Worm (Caenorhabditis elegans) whole organism, early embryonic: ENCODE data around the gene sas-7.

ENCODE experiments used
- F13C5.2 ChIP-seq: sonication (generic microtip); optimal IDR thresholded peaks from 2 replicates; lab custom pipeline; 2017; ENCODE audit warnings: mild to moderate bottlenecking, missing genetic modification characterization, inconsistent platforms, missing compliant biosample characterization
- ama-1 ChIP-seq: fragments of 150-350 bp; optimal IDR thresholded peaks from 2 replicates; lab custom pipeline; 2014
- ceh-13 ChIP-seq: fragments of 200-800 bp; sonication (Bioruptor generic); optimal IDR thresholded peaks from 2 replicates; lab custom pipeline; 2018; ENCODE audit warnings: mild to moderate bottlenecking, missing genetic modification characterization, missing compliant biosample characterization
- flt-1 ChIP-seq: fragments of 200-800 bp; sonication (Bioruptor generic); IDR thresholded peaks from 2 replicates; pipeline ENCODE4 v1.3.6; 2022; ENCODE audit warnings: missing genetic modification characterization, missing compliant biosample characterization
- tbx-37 ChIP-seq: fragments of 200-800 bp; sonication (Bioruptor generic); conservative IDR thresholded peaks from 2 replicates; pipeline ENCODE4 v1.3.6; 2022; ENCODE audit warnings: missing genetic modification reagents, missing genetic modification characterization, missing compliant biosample characterization

DNA sequence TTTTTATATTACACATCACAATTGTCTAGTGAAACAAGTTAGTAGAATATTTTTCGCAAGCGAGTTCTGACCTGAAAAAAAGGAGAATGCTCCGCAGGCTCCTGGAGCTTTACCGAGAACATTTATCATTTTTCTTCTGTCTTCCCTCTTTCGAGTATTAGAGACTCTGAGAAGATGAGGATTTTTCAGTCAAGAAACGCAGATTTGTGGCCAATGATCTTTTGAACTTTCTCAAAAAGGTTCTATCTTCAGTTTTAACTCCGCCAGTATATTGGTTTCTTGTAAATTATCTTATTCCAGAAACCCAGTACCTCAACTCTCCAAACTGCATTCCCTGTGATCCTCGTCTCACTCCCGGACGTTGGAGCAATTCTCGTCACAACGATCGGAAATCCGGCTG lies 35.2 kb upstream of the sas-7 start, which contains the start of gene K10G9.2:
- TF ChIP-seq ama-1 (lab: Kevin White, UChicago) = no peak
- TF ChIP-seq F13C5.2 (tag; lab: Kevin White, UChicago) = no peak
- no peak for TF ChIP-seq ceh-13 (GFP tag; lab: Kevin White, UChicago)
- TF ChIP-seq flt-1 (GFP tag; lab: Robert Waterston, UW) = no peak
- no peak for TF ChIP-seq tbx-37
